Fruit fly (Drosophila melanogaster) whole organism, pupa: Measurements from ENCODE around the gene NijC.
A peak's percentile ranks its signal among the peaks of the same experiment; 100 is the strongest.

ENCODE experiments used
- CG10348 ChIP-seq: fragments of 200-800 bp; sonication (Bioruptor generic); IDR thresholded peaks from 2 replicates; pipeline ENCODE4 v1.3.6; 2022; ENCODE audit warnings: missing biosample characterization, missing genetic modification characterization
- CG12605 ChIP-seq: fragments of 200-800 bp; sonication (Bioruptor generic); IDR thresholded peaks from 2 replicates; pipeline ENCODE4 v1.3.6; 2022; ENCODE audit warnings: missing biosample characterization, missing genetic modification characterization
- CG13204 ChIP-seq: fragments of 200-800 bp; sonication (Bioruptor generic); optimal IDR thresholded peaks from 2 replicates; lab custom pipeline; 2018; ENCODE audit warnings: missing biosample characterization, mild to moderate bottlenecking, missing genetic modification characterization, moderate library complexity
- CG14655 ChIP-seq: fragments of 200-800 bp; sonication (Bioruptor generic); optimal IDR thresholded peaks from 3 replicates; lab custom pipeline; 2017; ENCODE audit warnings: mild to moderate bottlenecking, missing biosample characterization, missing genetic modification reagents, missing genetic modification characterization
- CG15710 ChIP-seq: fragments of 200-800 bp; sonication (Bioruptor generic); optimal IDR thresholded peaks from 2 replicates; lab custom pipeline; 2018; ENCODE audit warnings: missing biosample characterization, mild to moderate bottlenecking, missing genetic modification characterization, moderate library complexity
- CG17806 ChIP-seq: fragments of 200-800 bp; sonication (Bioruptor generic); optimal IDR thresholded peaks from 2 replicates; lab custom pipeline; 2018; ENCODE audit warnings: missing biosample characterization, mild to moderate bottlenecking, missing genetic modification characterization, moderate library complexity
- CG32121 ChIP-seq: fragments of 200-800 bp; sonication (Bioruptor generic); IDR thresholded peaks from 2 replicates; pipeline ENCODE4 v1.3.6; 2022; ENCODE audit warnings: missing biosample characterization, missing genetic modification characterization
- CG34367 ChIP-seq: fragments of 200-800 bp; sonication (Bioruptor generic); optimal IDR thresholded peaks from 2 replicates; lab custom pipeline; 2018; ENCODE audit warnings: missing biosample characterization, mild to moderate bottlenecking, missing genetic modification characterization
- CG4496 ChIP-seq: fragments of 200-800 bp; sonication (Bioruptor generic); IDR thresholded peaks from 3 replicates; pipeline ENCODE4 v1.3.6; 2022; ENCODE audit warnings: missing biosample characterization, missing genetic modification characterization
- CG8159 ChIP-seq: fragments of 200-800 bp; sonication (Bioruptor generic); optimal IDR thresholded peaks from 3 replicates; lab custom pipeline; 2018; ENCODE audit warnings: missing biosample characterization, mild to moderate bottlenecking, missing genetic modification characterization, moderate library complexity
- CG8301 ChIP-seq: fragments of 200-800 bp; sonication (Bioruptor generic); optimal IDR thresholded peaks from 2 replicates; lab custom pipeline; 2018; ENCODE audit warnings: missing biosample characterization, mild to moderate bottlenecking, missing genetic modification characterization
- CG9948 ChIP-seq: fragments of 200-800 bp; sonication (Bioruptor generic); optimal IDR thresholded peaks from 2 replicates; lab custom pipeline; 2018; ENCODE audit warnings: missing biosample characterization, mild to moderate bottlenecking, missing genetic modification characterization, moderate library complexity
- D1 ChIP-seq: fragments of 200-800 bp; sonication (Bioruptor generic); optimal IDR thresholded peaks from 2 replicates; lab custom pipeline; 2018; ENCODE audit warnings: missing biosample characterization, mild to moderate bottlenecking, missing genetic modification characterization, moderate library complexity
- EcR ChIP-seq: fragments of 200-800 bp; sonication (Bioruptor generic); optimal IDR thresholded peaks from 3 replicates; lab custom pipeline; 2019; ENCODE audit warnings: missing biosample characterization, missing genetic modification characterization, mild to moderate bottlenecking, moderate library complexity, missing genetic modification reagents
- Ets98B ChIP-seq: fragments of 200-800 bp; sonication (Bioruptor generic); IDR thresholded peaks from 2 replicates; pipeline ENCODE4 v1.3.6; 2022; ENCODE audit warnings: missing biosample characterization, missing genetic modification characterization
- Pif1A ChIP-seq: fragments of 200-800 bp; sonication (Bioruptor generic); optimal IDR thresholded peaks from 3 replicates; lab custom pipeline; 2016; ENCODE audit warnings: missing biosample characterization, missing genetic modification characterization
- Pif1B ChIP-seq: fragments of 200-800 bp; sonication (Bioruptor generic); optimal IDR thresholded peaks from 3 replicates; lab custom pipeline; 2016; ENCODE audit warnings: missing biosample characterization, missing genetic modification characterization
- Snoo ChIP-seq: fragments of 200-800 bp; sonication (Bioruptor generic); optimal IDR thresholded peaks from 3 replicates; lab custom pipeline; 2017; ENCODE audit warnings: missing biosample characterization, mild to moderate bottlenecking, missing genetic modification characterization, inconsistent platforms
- fd96Ca ChIP-seq: fragments of 200-800 bp; sonication (Bioruptor generic); IDR thresholded peaks from 3 replicates; pipeline ENCODE4 v1.3.6; 2022; ENCODE audit warnings: missing biosample characterization, missing genetic modification characterization
- gl ChIP-seq: fragments of 200-800 bp; sonication (Bioruptor generic); optimal IDR thresholded peaks from 2 replicates; lab custom pipeline; 2018; ENCODE audit warnings: missing biosample characterization, mild to moderate bottlenecking, missing genetic modification characterization
- rn ChIP-seq: fragments of 200-800 bp; sonication (Bioruptor generic); IDR thresholded peaks from 2 replicates; pipeline ENCODE4 v1.3.6; 2022; ENCODE audit warnings: missing biosample characterization, missing genetic modification characterization

NijC gene

dm6 chr3R:12717588-12718535, 22.9 kb downstream of the NijC start:
- TF ChIP-seq CG34367 (tag; lab: Kevin White, UChicago) (no peak), Pif1A (peak; percentile 38), CG8301 (tag; lab: Kevin White, UChicago) (peak; percentile 33), CG14655 (peak; percentile 57), Pif1B (GFP tag; lab: Kevin White, UChicago) (no peak), CG9948 (tag; lab: Kevin White, UChicago) (no peak), CG8159 (peak; percentile 26), Ets98B (peak; percentile 61), CG13204 (no peak), CG10348 (GFP tag; lab: Robert Waterston, UW) (no peak), gl (tag; lab: Kevin White, UChicago) (peak; percentile 0), CG32121 (GFP tag; lab: Robert Waterston, UW) (no peak; the same call in 1 of the 2 replicates), fd96Ca (GFP tag; lab: Robert Waterston, UW) (peak; percentile 36; the same call in 1 of the 3 replicates), EcR (GFP tag; lab: Kevin White, UChicago) (no peak), CG4496 (GFP tag; lab: Robert Waterston, UW) (peak; percentile 61), D1 (tag; lab: Kevin White, UChicago) (no peak), CG15710 (no peak), Snoo (tag; lab: Kevin White, UChicago) (no peak), CG12605 (GFP tag; lab: Robert Waterston, UW) (0 out of 2 replicates have a peak, but pooled peaks have one; percentile 20), rn (GFP tag; lab: Robert Waterston, UW) (0 out of 2 replicates have a peak, but pooled peaks have one; percentile 15), CG17806 (tag; lab: Kevin White, UChicago) (peak; percentile 24)
- TF ChIP-seq, all 21 proteins: peak for 11

- TF ChIP-seq Ets98B: 0 out of 2 replicates have a peak, but pooled peaks have one; percentile 2
- no peak for TF ChIP-seq EcR (GFP tag; lab: Kevin White, UChicago)
- TF ChIP-seq CG8301 (tag; lab: Kevin White, UChicago): no peak
- TF ChIP-seq CG12605 (GFP tag; lab: Robert Waterston, UW): 0 out of 2 replicates have a peak, but pooled peaks have one; percentile 4
- TF ChIP-seq, all 21 proteins: peak for 2
Measured at dm6 chr3R:12718536-12719033, 23.7 kb downstream of the NijC start.

dm6 chr3R:12719627-12720343, 24.9 kb downstream of the NijC start:
- peak; percentile 70 for TF ChIP-seq CG15710
- TF ChIP-seq CG8159: peak; percentile 78
- no peak for TF ChIP-seq rn (GFP tag; lab: Robert Waterston, UW)
- peak; percentile 47 for TF ChIP-seq CG8301 (tag; lab: Kevin White, UChicago)
- peak; percentile 18 for TF ChIP-seq EcR (GFP tag; lab: Kevin White, UChicago)
- peak; percentile 60 for TF ChIP-seq D1 (tag; lab: Kevin White, UChicago)
- TF ChIP-seq CG12605 (GFP tag; lab: Robert Waterston, UW): peak; percentile 61
- peak; percentile 71 for TF ChIP-seq Snoo (tag; lab: Kevin White, UChicago)
- no peak for TF ChIP-seq gl (tag; lab: Kevin White, UChicago)
- peak; percentile 61 for TF ChIP-seq CG9948 (tag; lab: Kevin White, UChicago)
- peak; percentile 61 for TF ChIP-seq CG17806 (tag; lab: Kevin White, UChicago)
- peak; percentile 81 for TF ChIP-seq CG4496 (GFP tag; lab: Robert Waterston, UW)
- no peak for TF ChIP-seq CG10348 (GFP tag; lab: Robert Waterston, UW)
- peak; percentile 71 for TF ChIP-seq Pif1B (GFP tag; lab: Kevin White, UChicago)
- TF ChIP-seq Ets98B: peak; percentile 63
- peak; percentile 52; the same call in 1 of the 2 replicates for TF ChIP-seq CG32121 (GFP tag; lab: Robert Waterston, UW)
- peak; percentile 50 for TF ChIP-seq CG13204
- peak; percentile 27 for TF ChIP-seq Pif1A
- peak; percentile 46 for TF ChIP-seq CG34367 (tag; lab: Kevin White, UChicago)
- TF ChIP-seq CG14655: peak; percentile 79
- TF ChIP-seq fd96Ca (GFP tag; lab: Robert Waterston, UW): peak; percentile 34; the same call in 1 of the 3 replicates
- TF ChIP-seq, all 21 proteins: peak for 18

dm6 chr3R:12720344-12721200, 25.6 kb downstream of the NijC start:
- TF ChIP-seq CG13204: no peak
- no peak; the same call in 1 of the 2 replicates for TF ChIP-seq Ets98B
- no peak for TF ChIP-seq EcR (GFP tag; lab: Kevin White, UChicago)
- peak; percentile 4 for TF ChIP-seq CG14655
- peak; percentile 18 for TF ChIP-seq CG15710
- TF ChIP-seq fd96Ca (GFP tag; lab: Robert Waterston, UW): no peak; the same call in 2 of the 3 replicates
- no peak for TF ChIP-seq CG10348 (GFP tag; lab: Robert Waterston, UW)
